Fruit fly (Drosophila melanogaster): ENCODE results near the gene Fadd.

Gene Fadd

DNA sequence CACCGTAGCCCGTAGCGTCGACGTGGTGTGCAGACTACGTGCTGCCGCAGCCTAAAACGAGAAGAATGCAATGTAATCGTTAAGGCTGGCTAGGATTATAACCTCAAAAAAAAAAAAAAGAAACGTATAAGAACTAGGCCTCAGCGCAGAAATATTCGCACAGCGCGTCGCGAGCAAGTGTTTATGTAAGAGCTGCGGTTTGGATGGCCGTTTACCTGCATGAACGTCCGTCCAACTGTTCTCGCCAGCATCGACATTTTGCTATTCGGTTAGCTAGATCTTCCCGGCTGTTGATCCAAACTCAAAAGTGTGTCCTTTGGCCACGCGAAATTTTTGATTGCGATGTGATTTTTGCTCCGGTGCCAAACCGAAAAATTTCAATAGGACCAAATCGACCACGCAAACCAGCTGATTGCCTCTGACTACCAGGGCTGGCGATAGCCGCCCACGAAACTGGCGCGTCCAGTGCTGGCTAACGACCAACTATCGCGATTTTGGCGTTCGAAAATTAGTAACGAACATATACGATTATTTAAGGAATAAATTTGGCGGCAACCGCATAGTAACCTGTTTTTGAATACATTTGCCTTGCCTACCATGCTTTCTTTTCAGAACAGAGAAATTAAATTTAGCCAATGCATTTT, 15.4 kb upstream of the Fadd start, which contains the start of gene Idh3b (continued):
- TF ChIP-seq CG2116 (GFP tag; optimal IDR thresholded peaks at IDR 0.05): peak; percentile 64
- no peak for TF ChIP-seq CG10209 (GFP tag; optimal IDR thresholded peaks at IDR 0.05)
- TF ChIP-seq gsb (GFP tag; IDR thresholded peaks at IDR 0.05): no peak
- no peak for TF ChIP-seq psq (GFP tag; optimal IDR thresholded peaks at IDR 0.05)
- no peak for TF ChIP-seq cad (GFP tag; optimal IDR thresholded peaks at IDR 0.05)
- TF ChIP-seq CG10274 (GFP tag; optimal IDR thresholded peaks at IDR 0.05): no peak
- peak; percentile 96 for TF ChIP-seq CG34224 (GFP tag; IDR thresholded peaks at IDR 0.05; ENCODE audit: partially characterized antibody)
- TF ChIP-seq Deaf1 (tag; optimal IDR thresholded peaks at IDR 0.05): no peak
- TF ChIP-seq CG32772 (GFP tag; IDR thresholded peaks at IDR 0.05): peak; percentile 54; the same call in 1 of the 2 replicates
- TF ChIP-seq Myb (GFP tag; optimal IDR thresholded peaks at IDR 0.05): peak; percentile 88
- no peak for TF ChIP-seq NfI (GFP tag; optimal IDR thresholded peaks at IDR 0.05)
- no peak for TF ChIP-seq CG31365 (tag; optimal IDR thresholded peaks at IDR 0.05)
- TF ChIP-seq pros (GFP tag; optimal IDR thresholded peaks at IDR 0.05): no peak
- TF ChIP-seq wdn (GFP tag; IDR thresholded peaks at IDR 0.05): no peak
- peak; percentile 85 for TF ChIP-seq CG32532 (GFP tag; IDR thresholded peaks at IDR 0.05)
- TF ChIP-seq CG34376 (GFP tag; optimal IDR thresholded peaks at IDR 0.05): peak; percentile 47
- TF ChIP-seq Rx (GFP tag; IDR thresholded peaks at IDR 0.05): no peak
- TF ChIP-seq Stat92E (GFP tag; optimal IDR thresholded peaks at IDR 0.05): peak in 1 of 3 experiments; percentile 24
- TF ChIP-seq ATbp (GFP tag; optimal IDR thresholded peaks at IDR 0.05): no peak
- TF ChIP-seq ap (GFP tag; IDR thresholded peaks at IDR 0.05): no peak
- no peak for TF ChIP-seq lola (GFP tag; optimal IDR thresholded peaks at IDR 0.05)
- peak; percentile 95 for TF ChIP-seq CG7963 (GFP tag; IDR thresholded peaks at IDR 0.05; ENCODE audit: partially characterized antibody)
- TF ChIP-seq CG4404 (GFP tag; IDR thresholded peaks at IDR 0.05): peak; percentile 44; the same call in 1 of the 2 replicates
- peak; percentile 38 for TF ChIP-seq Lhr (GFP tag; optimal IDR thresholded peaks at IDR 0.05)
- no peak for TF ChIP-seq corto (GFP tag; optimal IDR thresholded peaks at IDR 0.05)
- peak; percentile 77 for TF ChIP-seq onecut (GFP tag; IDR thresholded peaks at IDR 0.05)
- TF ChIP-seq Meics (GFP tag; optimal IDR thresholded peaks at IDR 0.05): peak; percentile 100
- no peak for TF ChIP-seq Ada2b (GFP tag; IDR thresholded peaks at IDR 0.05)
- TF ChIP-seq CG1602 (GFP tag; optimal IDR thresholded peaks at IDR 0.05): peak; percentile 3
- TF ChIP-seq gfzf (GFP tag; optimal IDR thresholded peaks at IDR 0.05): peak; percentile 54
- no peak for TF ChIP-seq Drgx (GFP tag; IDR thresholded peaks at IDR 0.05)
- TF ChIP-seq bbx (GFP tag; IDR thresholded peaks at IDR 0.05; ENCODE audit: partially characterized antibody): peak; percentile 98
- TF ChIP-seq bcd (GFP tag; optimal IDR thresholded peaks at IDR 0.05): no peak
- TF ChIP-seq CG8359 (GFP tag; optimal IDR thresholded peaks at IDR 0.05; ENCODE audit: borderline replicate concordance): no peak
- TF ChIP-seq hth (optimal IDR thresholded peaks at IDR 0.05): no peak
- TF ChIP-seq CG2202 (tag; optimal IDR thresholded peaks at IDR 0.05): no peak
- peak; percentile 37 for TF ChIP-seq fu2 (GFP tag; optimal IDR thresholded peaks at IDR 0.05)
- peak; percentile 44 for TF ChIP-seq Bteb2 (GFP tag; optimal IDR thresholded peaks at IDR 0.05)
- TF ChIP-seq CG14667 (GFP tag; IDR thresholded peaks at IDR 0.05): no peak
- TF ChIP-seq org-1 (GFP tag; optimal IDR thresholded peaks at IDR 0.05): no peak
- peak; percentile 70 for TF ChIP-seq HLH54F (GFP tag; optimal IDR thresholded peaks at IDR 0.05)
- TF ChIP-seq bsh (GFP tag; optimal IDR thresholded peaks at IDR 0.05): no peak
- TF ChIP-seq ara (GFP tag; IDR thresholded peaks at IDR 0.05): peak; percentile 43; the same call in 1 of the 2 replicates
- TF ChIP-seq oc (tag; optimal IDR thresholded peaks at IDR 0.05): no peak
- no peak for TF ChIP-seq CG6813 (GFP tag; optimal IDR thresholded peaks at IDR 0.05)
- no peak for TF ChIP-seq tgo (GFP tag; IDR thresholded peaks at IDR 0.05)
- TF ChIP-seq CG15514 (GFP tag; optimal IDR thresholded peaks at IDR 0.05): peak; percentile 83
- no peak for TF ChIP-seq CG31388 (GFP tag; optimal IDR thresholded peaks at IDR 0.05)
- TF ChIP-seq Trl (optimal IDR thresholded peaks at IDR 0.05): no peak
- peak; percentile 78 for TF ChIP-seq Trl (GFP tag; optimal IDR thresholded peaks at IDR 0.05)

Data from whole organism, embryonic.